Worm (Caenorhabditis elegans) whole organism, L4/young adult: ENCODE measurements around the gene pgph-1.

Experiments used
- W03F9.2 ChIP-seq: fragments of 150-350 bp; optimal IDR thresholded peaks from 2 replicates; lab custom pipeline; 2014; ENCODE audit warnings: missing biosample characterization, missing genetic modification characterization
- him-1 ChIP-seq: sonication (generic microtip); optimal IDR thresholded peaks from 2 replicates; lab custom pipeline; 2016; ENCODE audit warnings: missing genotype, missing genetic modification reagents, missing genetic modification characterization, missing compliant biosample characterization

- TF ChIP-seq him-1 (tag; lab: Kevin White, UChicago), result no peak
- no peak for TF ChIP-seq W03F9.2
Measured at ce11 chrV:5730783-5731182, 22.5 kb downstream of the pgph-1 start, which contains the start of gene K09H11.15.
